Fruit fly (Drosophila melanogaster) whole organism, embryonic: ENCODE results near the gene AP-2mu.
A peak's percentile ranks its signal among the peaks of the same experiment; 100 is the strongest.

Experiments used
- Ada2b ChIP-seq: fragments of 200-800 bp; sonication (Bioruptor generic); IDR thresholded peaks from 2 replicates; pipeline ENCODE4 v1.3.6; 2022; ENCODE audit warnings: missing biosample characterization, missing genetic modification characterization
- Asciz ChIP-seq: fragments of 200-800 bp; sonication (Bioruptor generic); optimal IDR thresholded peaks from 2 replicates; lab custom pipeline; 2017; ENCODE audit warnings: missing biosample characterization, mild to moderate bottlenecking, missing genetic modification characterization, missing genetic modification reagents
- BEAF-32 ChIP-seq: fragments of 200-800 bp; sonication (Bioruptor generic); optimal IDR thresholded peaks from 3 replicates; lab custom pipeline; 2017; ENCODE audit warnings: missing biosample characterization, missing genetic modification characterization, mild to moderate bottlenecking, moderate library complexity, missing genetic modification reagents
- CG12299 ChIP-seq: fragments of 200-800 bp; sonication (Bioruptor generic); optimal IDR thresholded peaks from 2 replicates; lab custom pipeline; 2018; ENCODE audit warnings: missing biosample characterization, mild to moderate bottlenecking, missing genetic modification characterization
- CG14014 ChIP-seq: fragments of 200-800 bp; sonication (Bioruptor generic); IDR thresholded peaks from 2 replicates; pipeline ENCODE4 v1.3.6; 2022; ENCODE audit warnings: missing biosample characterization, missing genetic modification characterization
- CG1603 ChIP-seq: fragments of 200-800 bp; sonication (Bioruptor generic); optimal IDR thresholded peaks from 2 replicates; lab custom pipeline; 2019; ENCODE audit warnings: missing biosample characterization, mild to moderate bottlenecking, missing genetic modification characterization, moderate library complexity
- CG2116 ChIP-seq: fragments of 200-800 bp; sonication (Bioruptor generic); optimal IDR thresholded peaks from 3 replicates; lab custom pipeline; 2018; ENCODE audit warnings: missing biosample characterization, mild to moderate bottlenecking, missing genetic modification characterization
- CG30403 ChIP-seq: fragments of 200-800 bp; sonication (Bioruptor generic); optimal IDR thresholded peaks from 3 replicates; lab custom pipeline; 2016; ENCODE audit warnings: missing biosample characterization, missing genetic modification characterization
- CG34224 ChIP-seq: fragments of 200-800 bp; sonication (Bioruptor generic); IDR thresholded peaks from 3 replicates; pipeline ENCODE4 v1.3.6; 2022; ENCODE audit warnings: missing biosample characterization, missing genetic modification characterization; ENCODE audit not compliant: partially characterized antibody
- CG34376 ChIP-seq: fragments of 200-800 bp; sonication (Bioruptor generic); optimal IDR thresholded peaks from 2 replicates; lab custom pipeline; 2018; ENCODE audit warnings: missing biosample characterization, mild to moderate bottlenecking, missing genetic modification characterization
- CG43689 ChIP-seq: fragments of 200-800 bp; sonication (Bioruptor generic); IDR thresholded peaks from 2 replicates; pipeline ENCODE4 v1.3.6; 2022; ENCODE audit warnings: missing biosample characterization, missing genetic modification characterization
- CG4424 ChIP-seq: fragments of 200-800 bp; sonication (Bioruptor generic); optimal IDR thresholded peaks from 3 replicates; lab custom pipeline; 2016; ENCODE audit warnings: missing biosample characterization, missing genetic modification characterization
- CG4820 ChIP-seq: fragments of 200-800 bp; sonication (Bioruptor generic); optimal IDR thresholded peaks from 3 replicates; lab custom pipeline; 2016; ENCODE audit warnings: missing biosample characterization, missing genetic modification characterization
- CG6175 ChIP-seq: fragments of 200-800 bp; sonication (Bioruptor generic); IDR thresholded peaks from 3 replicates; pipeline ENCODE4 v1.3.6; 2022; ENCODE audit warnings: missing biosample characterization, missing genetic modification characterization
- CG8944 ChIP-seq: fragments of 200-800 bp; sonication (Bioruptor generic); optimal IDR thresholded peaks from 3 replicates; lab custom pipeline; 2016; ENCODE audit warnings: missing biosample characterization, missing genetic modification characterization
- D ChIP-seq, 2 experiments: fragments of 200-800 bp in 1 of 2; fragments of >200 bp in 1 of 2; sonication (Bioruptor generic) in 1 of 2; optimal IDR thresholded peaks; 2 replicates in 1 of 2; 3 replicates in 1 of 2; lab custom pipeline; 2017; ENCODE audit warnings: mild to moderate bottlenecking in 1 of 2, missing biosample characterization in 1 of 2, missing genetic modification characterization in 1 of 2, missing genetic modification reagents in 1 of 2
- D19A ChIP-seq: fragments of 200-800 bp; optimal IDR thresholded peaks from 3 replicates; lab custom pipeline; 2019; ENCODE audit warnings: missing biosample characterization, mild to moderate bottlenecking, missing genetic modification characterization, moderate library complexity
- Dll ChIP-seq: fragments of 200-800 bp; sonication (Bioruptor generic); IDR thresholded peaks from 4 replicates; pipeline ENCODE4 v1.3.6; 2022; ENCODE audit warnings: missing biosample characterization, missing genetic modification characterization; ENCODE audit not compliant: partially characterized antibody
- Dp ChIP-seq: fragments of 200-800 bp; sonication (Bioruptor generic); optimal IDR thresholded peaks from 2 replicates; lab custom pipeline; 2018; ENCODE audit warnings: missing biosample characterization, mild to moderate bottlenecking, missing genetic modification characterization, moderate library complexity
- Drgx ChIP-seq: fragments of 200-800 bp; sonication (Bioruptor generic); IDR thresholded peaks from 2 replicates; pipeline ENCODE4 v1.3.6; 2022; ENCODE audit warnings: missing biosample characterization, missing genetic modification characterization
- Gsc ChIP-seq: fragments of 200-800 bp; sonication (Bioruptor generic); IDR thresholded peaks from 2 replicates; pipeline ENCODE4 v1.3.6; 2022; ENCODE audit warnings: missing biosample characterization, missing genetic modification characterization
- Med ChIP-seq: fragments of 200-800 bp; sonication (Bioruptor generic); peaks from one replicate; lab custom pipeline; 2016; ENCODE audit warnings: missing biosample characterization, missing genetic modification characterization, mild to moderate bottlenecking, inconsistent platforms, moderate library complexity
- Myb ChIP-seq: fragments of 200-800 bp; sonication (Bioruptor generic); optimal IDR thresholded peaks from 2 replicates; lab custom pipeline; 2016; ENCODE audit warnings: missing biosample characterization, missing genetic modification characterization
- NC2α ChIP-seq: fragments of 200-800 bp; sonication (Bioruptor generic); optimal IDR thresholded peaks from 2 replicates; lab custom pipeline; 2016; ENCODE audit warnings: missing biosample characterization, missing genetic modification characterization
- Pdp1 ChIP-seq, 2 experiments: fragments of 200-800 bp; sonication (Bioruptor generic); optimal IDR thresholded peaks; 3 replicates each; lab custom pipeline; 2016; ENCODE audit warnings: missing biosample characterization in 2 of 2, missing genetic modification characterization in 2 of 2, mild to moderate bottlenecking in 1 of 2, moderate library complexity in 1 of 2
- Sox100B ChIP-seq: fragments of 200-800 bp; sonication (Bioruptor generic); optimal IDR thresholded peaks from 3 replicates; lab custom pipeline; 2018; ENCODE audit warnings: missing biosample characterization, mild to moderate bottlenecking, missing genetic modification characterization
- Sox102F ChIP-seq: fragments of 200-800 bp; sonication (Bioruptor generic); optimal IDR thresholded peaks from 2 replicates; lab custom pipeline; 2018; ENCODE audit warnings: missing biosample characterization, mild to moderate bottlenecking, missing genetic modification characterization, moderate library complexity
- chinmo ChIP-seq: fragments of 200-800 bp; sonication (Bioruptor generic); IDR thresholded peaks from 4 replicates; pipeline ENCODE4 v1.3.6; 2022; ENCODE audit warnings: missing biosample characterization, missing genetic modification characterization; ENCODE audit not compliant: partially characterized antibody
- crc ChIP-seq: fragments of 200-800 bp; sonication (Bioruptor generic); optimal IDR thresholded peaks from 2 replicates; lab custom pipeline; 2016; ENCODE audit warnings: missing biosample characterization, missing genetic modification characterization
- exex ChIP-seq: fragments of 200-800 bp; sonication (Bioruptor generic); optimal IDR thresholded peaks from 4 replicates; lab custom pipeline; 2018; ENCODE audit warnings: missing biosample characterization, mild to moderate bottlenecking, missing genetic modification characterization, moderate library complexity
- fd64A ChIP-seq: fragments of 200-800 bp; sonication (Bioruptor generic); optimal IDR thresholded peaks from 3 replicates; lab custom pipeline; 2018; ENCODE audit warnings: missing biosample characterization, mild to moderate bottlenecking, missing genetic modification characterization
- gfzf ChIP-seq: fragments of 200-800 bp; sonication (Bioruptor generic); optimal IDR thresholded peaks from 2 replicates; lab custom pipeline; 2016; ENCODE audit warnings: missing biosample characterization, mild to moderate bottlenecking, missing genetic modification characterization, moderate library complexity
- gt ChIP-seq: fragments of 200-800 bp; sonication (Bioruptor generic); IDR thresholded peaks from 2 replicates; pipeline ENCODE4 v1.3.6; 2022; ENCODE audit warnings: missing biosample characterization, missing genetic modification characterization
- hbn ChIP-seq: fragments of 200-800 bp; sonication (Bioruptor generic); IDR thresholded peaks from 2 replicates; pipeline ENCODE4 v1.3.6; 2022; ENCODE audit warnings: missing biosample characterization, missing genetic modification characterization; ENCODE audit not compliant: partially characterized antibody
- insv ChIP-seq, 2 experiments: fragments of 200-800 bp; sonication (Bioruptor generic); optimal IDR thresholded peaks; 3 replicates each; lab custom pipeline; 2016 to 2018; ENCODE audit warnings: missing biosample characterization in 2 of 2, missing genetic modification characterization in 2 of 2
- jing ChIP-seq: fragments of 200-800 bp; sonication (Bioruptor generic); optimal IDR thresholded peaks from 2 replicates; lab custom pipeline; 2018; ENCODE audit warnings: missing biosample characterization, mild to moderate bottlenecking, missing genetic modification characterization
- klu ChIP-seq: fragments of 200-800 bp; sonication (Bioruptor generic); IDR thresholded peaks from 2 replicates; pipeline ENCODE4 v1.3.6; 2022; ENCODE audit warnings: missing biosample characterization, missing genetic modification characterization
- lab ChIP-seq: fragments of 200-800 bp; sonication (Bioruptor generic); optimal IDR thresholded peaks from 3 replicates; lab custom pipeline; 2017; ENCODE audit warnings: missing biosample characterization, missing genetic modification characterization, mild to moderate bottlenecking, moderate library complexity, missing genetic modification reagents
- lilli ChIP-seq: fragments of 200-800 bp; sonication (Bioruptor generic); optimal IDR thresholded peaks from 3 replicates; lab custom pipeline; 2016; ENCODE audit warnings: missing biosample characterization, missing genetic modification characterization
- pum ChIP-seq: fragments of 200-800 bp; sonication (Bioruptor generic); optimal IDR thresholded peaks from 2 replicates; lab custom pipeline; 2016; ENCODE audit warnings: missing biosample characterization, missing genetic modification characterization
- repo ChIP-seq: fragments of 200-800 bp; sonication (Bioruptor generic); optimal IDR thresholded peaks from 2 replicates; lab custom pipeline; 2016; ENCODE audit warnings: missing biosample characterization, missing genetic modification characterization
- row ChIP-seq: fragments of 200-800 bp; sonication (Bioruptor generic); IDR thresholded peaks from 3 replicates; pipeline ENCODE4 v1.3.6; 2022; ENCODE audit warnings: missing biosample characterization, missing genetic modification characterization
- sens ChIP-seq: fragments of 200-800 bp; sonication (Bioruptor generic); peaks from one replicate; lab custom pipeline; 2016; ENCODE audit warnings: missing biosample characterization, missing genetic modification characterization
- sob ChIP-seq: fragments of 200-800 bp; sonication (Bioruptor generic); IDR thresholded peaks from 2 replicates; pipeline ENCODE4 v1.3.6; 2022; ENCODE audit warnings: missing biosample characterization, missing genetic modification characterization
- tgo ChIP-seq: fragments of 200-800 bp; sonication (Bioruptor generic); IDR thresholded peaks from 3 replicates; pipeline ENCODE4 v1.3.6; 2022; ENCODE audit warnings: missing biosample characterization, missing genetic modification characterization
- tna ChIP-seq: fragments of 200-800 bp; sonication (Bioruptor generic); IDR thresholded peaks from 2 replicates; pipeline ENCODE4 v1.3.6; 2022; ENCODE audit warnings: missing biosample characterization, missing genetic modification characterization; ENCODE audit not compliant: partially characterized antibody
- trem ChIP-seq: fragments of 200-800 bp; optimal IDR thresholded peaks from 3 replicates; lab custom pipeline; 2019; ENCODE audit warnings: missing biosample characterization, mild to moderate bottlenecking, missing genetic modification characterization, moderate library complexity

AP-2mu gene

dm6 chr3R:22492767-22493166 is 30.5 kb downstream of the AP-2mu start, which contains the start of gene tHMG2 (continued):
- peak; percentile 18; the same call in 1 of the 4 replicates for TF ChIP-seq Dll (GFP tag; lab: Robert Waterston, UW)
- peak; percentile 53 for TF ChIP-seq Dp (GFP tag; lab: Kevin White, UChicago)
- TF ChIP-seq crc: no peak
- no peak for TF ChIP-seq pum
- TF ChIP-seq CG34224 (GFP tag; lab: Robert Waterston, UW): 0 out of 3 replicates have a peak, but pooled peaks have one; percentile 22
- no peak for TF ChIP-seq gt (GFP tag; lab: Robert Waterston, UW)
- peak; percentile 55 for TF ChIP-seq gfzf
- peak; percentile 36 for TF ChIP-seq BEAF-32 (GFP tag; lab: Kevin White, UChicago)
- no peak for TF ChIP-seq Sox102F (GFP tag; lab: Kevin White, UChicago)
- no peak for TF ChIP-seq Gsc (GFP tag; lab: Robert Waterston, UW)
- no peak for TF ChIP-seq repo
- TF ChIP-seq hbn (GFP tag; lab: Robert Waterston, UW): 0 out of 2 replicates have a peak, but pooled peaks have one; percentile 26
- peak; percentile 92 for TF ChIP-seq Myb (GFP tag; lab: Kevin White, UChicago)
- peak; percentile 19; the same call in 1 of the 3 replicates for TF ChIP-seq row
- TF ChIP-seq klu (GFP tag; lab: Robert Waterston, UW): no peak
- no peak for TF ChIP-seq insv (GFP tag; optimal IDR thresholded peaks at IDR 0.05; lab: Kevin White, UChicago)
- TF ChIP-seq tna (GFP tag; lab: Robert Waterston, UW): no peak
- peak; percentile 15 for TF ChIP-seq CG1603 (tag; lab: Kevin White, UChicago)
- TF ChIP-seq CG2116 (GFP tag; lab: Kevin White, UChicago): peak; percentile 6
- TF ChIP-seq Med (GFP tag; lab: Kevin White, UChicago): peak; percentile 44
- peak; percentile 41 for TF ChIP-seq sens

- peak; percentile 60 for TF ChIP-seq lab
- 0 out of 2 replicates have a peak, but pooled peaks have one; percentile 43 for TF ChIP-seq Ada2b
- peak; percentile 3 for TF ChIP-seq fd64A
- no peak for TF ChIP-seq Drgx (GFP tag; lab: Robert Waterston, UW)
- peak; percentile 45 for TF ChIP-seq CG1603 (tag; lab: Kevin White, UChicago)
- TF ChIP-seq Med (GFP tag; lab: Kevin White, UChicago): peak; percentile 79
- TF ChIP-seq NC2α (GFP tag; lab: Kevin White, UChicago): no peak
- TF ChIP-seq exex: peak; percentile 68
- no peak for TF ChIP-seq jing (GFP tag; lab: Kevin White, UChicago)
- 0 out of 2 replicates have a peak, but pooled peaks have one; percentile 5 for TF ChIP-seq CG14014 (GFP tag; lab: Robert Waterston, UW)
- TF ChIP-seq CG4820 (GFP tag; lab: Kevin White, UChicago): peak; percentile 33
- TF ChIP-seq Sox100B: peak; percentile 64
- peak; percentile 47 for TF ChIP-seq D19A (tag; lab: Kevin White, UChicago)
- TF ChIP-seq CG43689 (GFP tag; lab: Robert Waterston, UW): peak; percentile 27; the same call in 1 of the 2 replicates
- TF ChIP-seq CG34376 (GFP tag; lab: Kevin White, UChicago): no peak
- peak; percentile 34; the same call in 1 of the 2 replicates for TF ChIP-seq sob (GFP tag; lab: Robert Waterston, UW)
- TF ChIP-seq CG8944: peak; percentile 42
- peak; percentile 28; the same call in 2 of the 3 replicates for TF ChIP-seq tgo (GFP tag; lab: Robert Waterston, UW)
- TF ChIP-seq CG4424 (GFP tag; lab: Kevin White, UChicago): peak; percentile 54
- TF ChIP-seq trem (tag; lab: Kevin White, UChicago): peak; percentile 4
- TF ChIP-seq lilli (GFP tag; lab: Kevin White, UChicago): peak; percentile 31
- no peak for TF ChIP-seq D (optimal IDR thresholded peaks at IDR 0.05; lab: Kevin White, UChicago)
- TF ChIP-seq D (GFP tag; optimal IDR thresholded peaks at IDR 0.05; lab: Kevin White, UChicago): peak; percentile 44
- 0 out of 4 replicates have a peak, but pooled peaks have one; percentile 35 for TF ChIP-seq chinmo (GFP tag; lab: Robert Waterston, UW)
- TF ChIP-seq Pdp1 (GFP tag; optimal IDR thresholded peaks at IDR 0.05; lab: Kevin White, UChicago): peak in 1 of 2 experiments; percentile 31
- TF ChIP-seq CG30403 (GFP tag; lab: Kevin White, UChicago): peak; percentile 52
- TF ChIP-seq CG12299 (tag; lab: Kevin White, UChicago): peak; percentile 40
- 0 out of 3 replicates have a peak, but pooled peaks have one; percentile 8 for TF ChIP-seq CG6175 (GFP tag; lab: Robert Waterston, UW)
- peak; percentile 53 for TF ChIP-seq Asciz (GFP tag; lab: Kevin White, UChicago)
Observed at dm6 chr3R:22494523-22495309, 32.5 kb downstream of the AP-2mu start.
